Worm (Caenorhabditis elegans): ENCODE results near the gene Y54F10AM.15.

ce11 chrIII:2572421-2572820 lies 43.9 kb upstream of the Y54F10AM.15 start:
- TF ChIP-seq hlh-1 (tag; optimal IDR thresholded peaks at IDR 0.05) (no peak), ces-1 (GFP tag; optimal IDR thresholded peaks at IDR 0.05) (no peak), lin-13 (tag; optimal IDR thresholded peaks at IDR 0.05) (no peak)
